Fruit fly (Drosophila melanogaster): ENCODE results near the gene CG4751.

The CG4751 gene

DNA sequence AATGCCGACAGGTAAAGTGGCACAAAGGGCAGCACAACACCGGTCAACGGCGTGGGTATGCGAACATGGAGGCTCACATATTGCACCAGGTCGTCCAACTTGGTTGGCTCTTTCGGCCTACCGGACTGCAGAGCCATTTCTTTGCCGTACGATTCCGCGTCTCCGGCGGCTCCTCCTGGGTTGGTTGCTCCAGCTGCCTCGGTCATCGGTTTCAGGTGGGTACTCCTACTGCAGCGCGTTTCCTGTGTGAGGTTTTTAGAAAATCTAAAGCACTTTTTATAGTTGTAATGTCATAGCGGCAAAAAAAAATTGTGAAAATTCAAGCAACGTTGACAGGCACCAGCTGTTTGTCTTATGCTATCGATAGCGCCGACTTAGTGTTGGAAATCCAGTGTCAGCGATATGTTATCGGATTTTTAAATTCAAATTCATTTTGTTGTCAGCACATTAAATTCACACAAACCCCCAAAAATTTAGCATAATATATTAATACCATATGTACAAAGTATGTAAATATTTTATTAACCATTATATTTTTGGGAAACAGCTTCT, 10.5 kb upstream of the CG4751 start, which contains the start of gene CG6230 (continued):
- TF ChIP-seq tap (tag; optimal IDR thresholded peaks at IDR 0.05): no peak
- TF ChIP-seq CG13624 (GFP tag; optimal IDR thresholded peaks at IDR 0.05): no peak
- no peak for TF ChIP-seq row (GFP tag; IDR thresholded peaks at IDR 0.05)
- peak; percentile 86 for TF ChIP-seq CG2116 (GFP tag; optimal IDR thresholded peaks at IDR 0.05)
- peak; percentile 3 for TF ChIP-seq Sin3A (optimal IDR thresholded peaks at IDR 0.05)
- TF ChIP-seq CG2129 (GFP tag; IDR thresholded peaks at IDR 0.05; ENCODE audit: partially characterized antibody): peak; percentile 33; the same call in 1 of the 2 replicates
- TF ChIP-seq lov (optimal IDR thresholded peaks at IDR 0.05): no peak
- no peak for TF ChIP-seq lov (GFP tag; IDR thresholded peaks at IDR 0.05)
- TF ChIP-seq CG10321 (GFP tag; IDR thresholded peaks at IDR 0.05): no peak
- no peak for TF ChIP-seq Jarid2 (GFP tag; optimal IDR thresholded peaks at IDR 0.05)
- TF ChIP-seq Atf6 (GFP tag; IDR thresholded peaks at IDR 0.05): no peak
- no peak for TF ChIP-seq Poxn (GFP tag; IDR thresholded peaks at IDR 0.05)
- TF ChIP-seq CG6689 (GFP tag; IDR thresholded peaks at IDR 0.05): no peak
- no peak for TF ChIP-seq Stat92E (GFP tag; optimal IDR thresholded peaks at IDR 0.05)
- no peak for TF ChIP-seq CG9215 (GFP tag; IDR thresholded peaks at IDR 0.05)
- TF ChIP-seq Dp (GFP tag; optimal IDR thresholded peaks at IDR 0.05): peak; percentile 84
- TF ChIP-seq NfI (GFP tag; optimal IDR thresholded peaks at IDR 0.05): no peak
- TF ChIP-seq CG15601 (tag; optimal IDR thresholded peaks at IDR 0.05): no peak
- peak; percentile 78 for TF ChIP-seq Myb (GFP tag; optimal IDR thresholded peaks at IDR 0.05)
- TF ChIP-seq Sry-δ (GFP tag; optimal IDR thresholded peaks at IDR 0.05): peak; percentile 61
- 0 out of 2 replicates have a peak, but pooled peaks have one; percentile 37 for TF ChIP-seq tna (GFP tag; IDR thresholded peaks at IDR 0.05; ENCODE audit: partially characterized antibody)
- TF ChIP-seq mld (GFP tag; IDR thresholded peaks at IDR 0.05; ENCODE audit: partially characterized antibody): no peak
- TF ChIP-seq zen2 (GFP tag; IDR thresholded peaks at IDR 0.05; ENCODE audit: partially characterized antibody): peak; percentile 72; the same call in 2 of the 3 replicates
- no peak for TF ChIP-seq Blimp-1 (GFP tag; optimal IDR thresholded peaks at IDR 0.05)
- no peak for TF ChIP-seq CG15073 (GFP tag; optimal IDR thresholded peaks at IDR 0.05)
- no peak for TF ChIP-seq Hr39 (optimal IDR thresholded peaks at IDR 0.05)
- TF ChIP-seq gem (tag; optimal IDR thresholded peaks at IDR 0.05): no peak
- no peak for TF ChIP-seq da (GFP tag; optimal IDR thresholded peaks at IDR 0.05)
- TF ChIP-seq unc-4 (GFP tag; IDR thresholded peaks at IDR 0.05; ENCODE audit: partially characterized antibody): peak; percentile 68
- peak; percentile 30; the same call in 1 of the 3 replicates for TF ChIP-seq ci (GFP tag; IDR thresholded peaks at IDR 0.05)
- TF ChIP-seq HmgZ (tag; optimal IDR thresholded peaks at IDR 0.05): no peak
- no peak for TF ChIP-seq CG11456 (GFP tag; IDR thresholded peaks at IDR 0.05)
- no peak for TF ChIP-seq CG11398 (GFP tag; optimal IDR thresholded peaks at IDR 0.05)
- TF ChIP-seq CG12769 (tag; optimal IDR thresholded peaks at IDR 0.05): no peak
- TF ChIP-seq wor (GFP tag; IDR thresholded peaks at IDR 0.05): no peak
- no peak for TF ChIP-seq Mes4 (GFP tag; optimal IDR thresholded peaks at IDR 0.05)
- peak; percentile 70 for TF ChIP-seq BEAF-32 (GFP tag; optimal IDR thresholded peaks at IDR 0.05)
- no peak for TF ChIP-seq Dad (GFP tag; optimal IDR thresholded peaks at IDR 0.05)
- peak; percentile 24 for TF ChIP-seq trem (tag; optimal IDR thresholded peaks at IDR 0.05)
- TF ChIP-seq tgo (GFP tag; IDR thresholded peaks at IDR 0.05): no peak
- TF ChIP-seq CG1603 (tag; optimal IDR thresholded peaks at IDR 0.05): no peak
- no peak for TF ChIP-seq ERR (GFP tag; optimal IDR thresholded peaks at IDR 0.05)
- peak; percentile 33; the same call in 1 of the 3 replicates for TF ChIP-seq CG16813 (GFP tag; IDR thresholded peaks at IDR 0.05; ENCODE audit: partially characterized antibody)
- peak; percentile 27 for TF ChIP-seq sens (GFP tag)
- TF ChIP-seq br (optimal IDR thresholded peaks at IDR 0.05): no peak
- no peak for TF ChIP-seq CG12236 (GFP tag; optimal IDR thresholded peaks at IDR 0.05)

Measured in whole organism, embryonic.